Worm (Caenorhabditis elegans): ENCODE results near the gene ins-6.
"Not testable (repeated sequence)": the region's sequence is repeated elsewhere in the genome, so short reads cannot be mapped to it uniquely, and the experiment has no call there.

ins-6 gene

DNA sequence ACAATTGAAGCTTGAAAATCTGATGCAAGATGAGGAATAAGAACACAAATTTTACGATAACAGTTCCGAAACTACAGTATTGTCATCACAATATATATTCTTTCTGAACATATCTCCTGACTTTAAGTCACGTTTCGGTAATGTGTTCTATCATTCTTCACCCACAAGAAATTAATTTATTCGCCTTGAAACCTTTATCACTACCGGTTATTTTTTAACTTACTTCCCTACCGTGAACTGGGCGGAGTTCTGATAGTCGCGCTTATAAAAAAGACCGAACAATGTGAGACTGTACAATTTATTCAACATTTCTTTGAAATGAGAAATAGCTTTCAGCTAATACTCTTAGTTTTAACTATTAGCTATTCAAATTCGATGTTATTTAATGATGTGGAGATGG is 10.3 kb downstream of the ins-6 start, which contains the start of gene ins-20:
TSS of gene ins-20 (plus strand) at position 301 of the 400 bp plus-strand sequence.
- TF ChIP-seq T22C8.4 (GFP tag; IDR thresholded peaks at IDR 0.05) (no peak), cog-1 (tag; optimal IDR thresholded peaks at IDR 0.05) (no peak), med-1 (GFP tag; optimal IDR thresholded peaks at IDR 0.05; ENCODE audit: insufficient read depth) (no peak), tab-1 (GFP tag; IDR thresholded peaks at IDR 0.05) (no peak), flt-1 (GFP tag; IDR thresholded peaks at IDR 0.05) (no peak), ztf-23 (GFP tag; IDR thresholded peaks at IDR 0.05) (no peak), ztf-29 (GFP tag; IDR thresholded peaks at IDR 0.05) (no peak), ref-1 (GFP tag; conservative IDR thresholded peaks at IDR 0.05) (no peak), klf-2 (GFP tag; conservative IDR thresholded peaks at IDR 0.05) (no peak)

DNA sequence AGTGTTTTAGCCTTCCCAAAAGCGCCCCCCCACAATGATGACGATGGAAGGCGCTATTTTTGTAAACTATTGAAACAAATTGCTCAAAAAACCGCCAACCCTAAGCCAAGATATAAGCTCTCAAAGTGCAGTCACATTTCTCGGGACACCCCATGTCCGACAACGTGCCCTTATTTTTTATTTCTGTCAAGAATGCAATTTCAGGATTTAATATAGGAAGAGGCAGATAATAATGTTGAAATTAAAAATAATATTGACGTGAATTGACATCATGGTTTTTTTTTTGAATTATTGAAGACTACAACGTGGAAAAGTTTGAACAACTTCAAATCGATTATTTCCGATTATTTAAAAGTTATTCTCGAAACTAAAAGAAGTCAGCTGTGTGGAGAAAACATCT is 13.8 kb downstream of the ins-6 start, which contains the start of gene ZK84.2:
TSS of gene ZK84.2 (plus strand) at position 301 of the 400 bp plus-strand sequence.
- TF ChIP-seq flt-1 (GFP tag; IDR thresholded peaks at IDR 0.05); ztf-23 (GFP tag; IDR thresholded peaks at IDR 0.05); med-1 (GFP tag; optimal IDR thresholded peaks at IDR 0.05; ENCODE audit: insufficient read depth): not testable (repeated sequence)

DNA sequence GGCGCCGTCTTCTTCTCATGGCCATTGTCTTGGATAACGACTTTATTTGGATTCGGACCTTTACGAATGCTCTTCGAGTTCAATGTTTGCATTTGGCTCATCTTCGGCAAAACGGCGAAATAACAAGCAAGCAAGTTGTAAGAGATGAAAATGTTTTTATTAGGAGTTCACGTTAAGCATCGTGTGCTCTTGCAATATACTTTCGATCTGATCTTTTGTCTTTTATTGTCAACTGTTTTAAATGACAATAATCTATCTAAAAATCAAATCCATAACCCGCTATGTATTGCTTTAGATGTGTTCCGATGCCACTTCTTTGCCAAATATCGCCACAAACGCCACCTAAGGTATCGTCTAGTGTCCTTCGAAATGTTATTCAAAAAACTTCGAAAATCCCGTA is 16.2 kb downstream of the ins-6 start, which contains the start of gene ZK84.5:
TSS of gene ZK84.5 (minus strand) at position 101 of the 400 bp plus-strand sequence.
- TF ChIP-seq klf-2 (GFP tag; conservative IDR thresholded peaks at IDR 0.05), result no peak
- no peak for TF ChIP-seq ref-1 (GFP tag; conservative IDR thresholded peaks at IDR 0.05)
- no peak for TF ChIP-seq ztf-29 (GFP tag; IDR thresholded peaks at IDR 0.05)
- no peak for TF ChIP-seq ztf-23 (GFP tag; IDR thresholded peaks at IDR 0.05)
- TF ChIP-seq T22C8.4 (GFP tag; IDR thresholded peaks at IDR 0.05), result no peak
- no peak for TF ChIP-seq flt-1 (GFP tag; IDR thresholded peaks at IDR 0.05)
- no peak for TF ChIP-seq tab-1 (GFP tag; IDR thresholded peaks at IDR 0.05)
- TF ChIP-seq cog-1 (tag; optimal IDR thresholded peaks at IDR 0.05), result no peak
- no peak for TF ChIP-seq med-1 (GFP tag; optimal IDR thresholded peaks at IDR 0.05; ENCODE audit: insufficient read depth)

ce11 chrII:6020353-6020752 is 20.1 kb downstream of the ins-6 start, which contains the start of gene ZK84.1:
TSS of gene ZK84.1 (plus strand) at chrII:6020653.
- no peak for TF ChIP-seq klf-2 (GFP tag; conservative IDR thresholded peaks at IDR 0.05)
- no peak for TF ChIP-seq ztf-23 (GFP tag; IDR thresholded peaks at IDR 0.05)
- TF ChIP-seq tab-1 (GFP tag; IDR thresholded peaks at IDR 0.05), result no peak
- TF ChIP-seq ref-1 (GFP tag; conservative IDR thresholded peaks at IDR 0.05), result no peak
- TF ChIP-seq flt-1 (GFP tag; IDR thresholded peaks at IDR 0.05), result no peak

DNA sequence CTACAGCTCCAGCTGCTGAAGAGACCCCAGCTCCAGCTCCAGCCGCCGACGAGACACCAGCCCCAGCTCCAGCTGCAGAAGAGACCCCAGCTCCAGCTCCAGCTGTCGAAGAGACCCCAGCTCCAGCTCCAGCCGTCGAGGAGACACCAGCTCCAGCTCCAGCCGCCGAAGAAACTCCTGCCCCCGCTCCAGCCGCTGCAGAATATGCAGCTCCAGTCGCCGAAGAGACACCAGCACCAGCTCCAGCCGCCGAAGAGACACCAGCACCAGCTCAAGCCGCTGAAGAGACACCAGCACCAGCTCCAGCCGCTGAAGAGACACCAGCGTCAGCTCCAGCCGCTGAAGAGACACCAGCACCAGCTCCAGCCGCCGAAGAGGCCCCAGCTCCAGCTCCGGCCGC is 22.4 kb downstream of the ins-6 start:
- TF ChIP-seq ztf-23 (GFP tag; IDR thresholded peaks at IDR 0.05), result no peak
- TF ChIP-seq ref-1 (GFP tag; conservative IDR thresholded peaks at IDR 0.05), result no peak
- TF ChIP-seq tab-1 (GFP tag; IDR thresholded peaks at IDR 0.05), result no peak
- no peak for TF ChIP-seq med-1 (GFP tag; optimal IDR thresholded peaks at IDR 0.05; ENCODE audit: insufficient read depth)
- TF ChIP-seq T22C8.4 (GFP tag; IDR thresholded peaks at IDR 0.05), result no peak
- TF ChIP-seq klf-2 (GFP tag; conservative IDR thresholded peaks at IDR 0.05), result no peak
- no peak for TF ChIP-seq flt-1 (GFP tag; IDR thresholded peaks at IDR 0.05)
- no peak for TF ChIP-seq ztf-29 (GFP tag; IDR thresholded peaks at IDR 0.05)
- no peak for TF ChIP-seq cog-1 (tag; optimal IDR thresholded peaks at IDR 0.05)

ce11 chrII:6024879-6025278 is 24.6 kb downstream of the ins-6 start, which contains the start of gene R12C12.9:
TSS of gene R12C12.9 (minus strand) at chrII:6024979.
- TF ChIP-seq flt-1 (GFP tag; IDR thresholded peaks at IDR 0.05), result no peak
- no peak for TF ChIP-seq med-1 (GFP tag; optimal IDR thresholded peaks at IDR 0.05; ENCODE audit: insufficient read depth)
- TF ChIP-seq ztf-29 (GFP tag; IDR thresholded peaks at IDR 0.05), result no peak
- TF ChIP-seq klf-2 (GFP tag; conservative IDR thresholded peaks at IDR 0.05), result no peak
- TF ChIP-seq tab-1 (GFP tag; IDR thresholded peaks at IDR 0.05), result no peak
- TF ChIP-seq cog-1 (tag; optimal IDR thresholded peaks at IDR 0.05), result no peak
- TF ChIP-seq ztf-23 (GFP tag; IDR thresholded peaks at IDR 0.05), result no peak
- no peak for TF ChIP-seq ref-1 (GFP tag; conservative IDR thresholded peaks at IDR 0.05)
- no peak for TF ChIP-seq T22C8.4 (GFP tag; IDR thresholded peaks at IDR 0.05)

DNA sequence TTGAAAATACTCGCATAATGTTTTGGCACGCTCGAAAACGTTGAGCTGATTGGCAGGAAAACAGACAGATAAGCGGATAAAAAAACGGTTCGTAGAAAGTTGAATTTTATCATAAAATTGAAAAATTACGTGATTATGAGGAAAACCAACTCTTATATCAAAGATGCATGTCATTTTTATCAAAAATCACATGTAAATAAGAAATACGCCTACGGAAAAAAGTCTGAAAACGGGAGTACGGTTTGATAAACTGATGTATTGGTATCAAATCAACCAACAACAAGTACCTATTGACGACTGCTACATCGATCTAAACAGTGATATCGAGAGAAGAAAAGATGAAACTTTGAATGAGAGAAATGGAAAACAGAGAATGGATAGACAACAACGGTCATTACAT is 25.4 kb downstream of the ins-6 start:
- no peak for TF ChIP-seq med-1 (GFP tag; optimal IDR thresholded peaks at IDR 0.05; ENCODE audit: insufficient read depth)
- TF ChIP-seq ztf-23 (GFP tag; IDR thresholded peaks at IDR 0.05), result no peak
- TF ChIP-seq ref-1 (GFP tag; conservative IDR thresholded peaks at IDR 0.05), result no peak
- no peak for TF ChIP-seq T22C8.4 (GFP tag; IDR thresholded peaks at IDR 0.05)
- TF ChIP-seq tab-1 (GFP tag; IDR thresholded peaks at IDR 0.05), result no peak
- no peak for TF ChIP-seq ztf-29 (GFP tag; IDR thresholded peaks at IDR 0.05)
- TF ChIP-seq cog-1 (tag; optimal IDR thresholded peaks at IDR 0.05), result no peak
- TF ChIP-seq flt-1 (GFP tag; IDR thresholded peaks at IDR 0.05), result no peak
- TF ChIP-seq klf-2 (GFP tag; conservative IDR thresholded peaks at IDR 0.05), result no peak

DNA sequence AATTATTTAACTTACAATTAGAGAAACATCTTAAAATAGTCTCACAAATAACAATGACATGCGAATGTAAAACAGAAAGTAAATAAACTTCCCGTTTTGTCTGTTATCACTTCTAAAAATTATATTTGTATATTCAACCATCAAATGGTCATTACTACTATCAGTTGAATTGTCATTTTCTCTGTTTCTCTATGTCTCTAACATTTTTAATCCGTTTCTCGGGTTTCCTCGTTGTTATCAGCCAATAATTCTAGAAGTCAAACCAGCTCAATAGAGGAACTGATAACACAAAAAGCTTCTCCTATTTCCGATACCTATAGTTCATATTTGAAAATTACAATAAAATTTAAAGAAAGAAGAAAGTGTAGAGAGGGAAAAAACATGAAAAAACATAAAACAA is 26.4 kb downstream of the ins-6 start:
- TF ChIP-seq cog-1 (tag; optimal IDR thresholded peaks at IDR 0.05), result no peak
- TF ChIP-seq tab-1 (GFP tag; IDR thresholded peaks at IDR 0.05), result no peak
- no peak for TF ChIP-seq ref-1 (GFP tag; conservative IDR thresholded peaks at IDR 0.05)
- no peak for TF ChIP-seq klf-2 (GFP tag; conservative IDR thresholded peaks at IDR 0.05)
- no peak for TF ChIP-seq ztf-23 (GFP tag; IDR thresholded peaks at IDR 0.05)
- no peak for TF ChIP-seq med-1 (GFP tag; optimal IDR thresholded peaks at IDR 0.05; ENCODE audit: insufficient read depth)
- TF ChIP-seq ztf-29 (GFP tag; IDR thresholded peaks at IDR 0.05), result no peak
- TF ChIP-seq flt-1 (GFP tag; IDR thresholded peaks at IDR 0.05), result no peak
- no peak for TF ChIP-seq T22C8.4 (GFP tag; IDR thresholded peaks at IDR 0.05)

DNA sequence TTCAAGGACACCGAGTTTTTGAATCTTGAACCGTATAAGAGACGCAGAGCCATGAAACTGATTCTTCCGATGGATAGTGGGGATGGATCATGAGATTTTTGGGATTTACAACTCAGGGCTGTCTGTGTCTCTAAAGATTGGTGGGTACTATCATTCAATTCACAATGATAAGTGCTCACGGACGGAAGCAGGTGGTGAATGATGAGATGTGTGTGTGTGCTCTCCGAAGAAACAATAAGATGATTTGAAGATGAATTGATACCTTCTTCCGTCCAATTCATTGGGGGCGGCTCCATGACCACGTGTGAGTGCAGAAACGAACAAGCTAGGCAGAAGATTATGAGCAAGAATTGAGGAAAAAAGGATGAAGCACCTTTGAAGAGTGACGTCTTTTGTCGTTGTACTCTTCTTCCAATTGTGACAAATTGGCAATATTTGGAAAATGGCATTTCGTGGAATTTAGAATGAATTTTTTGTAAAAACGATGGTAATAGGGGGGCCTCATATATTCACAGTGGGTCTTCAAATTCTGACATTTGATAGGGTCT is 28.4 kb downstream of the ins-6 start:
- TF ChIP-seq ztf-29 (GFP tag; IDR thresholded peaks at IDR 0.05) (no peak), ztf-23 (GFP tag; IDR thresholded peaks at IDR 0.05) (no peak), cog-1 (tag; optimal IDR thresholded peaks at IDR 0.05) (no peak), ref-1 (GFP tag; conservative IDR thresholded peaks at IDR 0.05) (no peak), klf-2 (GFP tag; conservative IDR thresholded peaks at IDR 0.05) (no peak), flt-1 (GFP tag; IDR thresholded peaks at IDR 0.05) (no peak), tab-1 (GFP tag; IDR thresholded peaks at IDR 0.05) (no peak), med-1 (GFP tag; optimal IDR thresholded peaks at IDR 0.05; ENCODE audit: insufficient read depth) (no peak), T22C8.4 (GFP tag; IDR thresholded peaks at IDR 0.05) (no peak)

DNA sequence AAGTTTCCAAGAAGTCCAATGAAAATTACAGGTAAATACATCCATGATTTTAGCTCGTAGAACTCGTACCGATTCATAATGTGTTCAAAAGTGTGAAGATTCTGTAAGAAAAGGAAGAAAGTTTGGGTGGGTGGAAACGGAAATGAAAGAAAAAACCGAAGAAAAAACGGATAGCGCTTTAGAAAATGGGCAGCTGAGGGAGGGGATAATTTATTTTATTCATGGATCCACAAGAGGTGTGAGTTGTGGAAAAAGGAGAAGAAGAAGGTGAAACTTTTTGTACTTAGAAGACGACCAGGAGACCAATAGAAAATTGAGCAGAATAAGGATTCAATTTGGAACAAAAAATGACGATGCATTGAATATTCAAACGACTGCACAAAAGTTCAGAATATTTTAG is 30.9 kb downstream of the ins-6 start, which contains the start of gene frpr-16:
TSS of gene frpr-16 (minus strand) at position 101 of the 400 bp plus-strand sequence.
- TF ChIP-seq flt-1 (GFP tag; IDR thresholded peaks at IDR 0.05) (no peak), ref-1 (GFP tag; conservative IDR thresholded peaks at IDR 0.05) (no peak), ztf-23 (GFP tag; IDR thresholded peaks at IDR 0.05) (no peak)
